Worm (Caenorhabditis elegans) whole organism, young adult: ENCODE data around the gene F57G12.2.
A peak's percentile ranks its signal among the peaks of the same experiment; 100 is the strongest.

Experiments used
- F37B4.10 ChIP-seq: fragments of 200-800 bp; sonication (Bioruptor generic); IDR thresholded peaks from 2 replicates; pipeline ENCODE4 v1.3.6; 2022; ENCODE audit warnings: missing genetic modification characterization, missing compliant biosample characterization
- F55B11.4 ChIP-seq: sonication (generic microtip); optimal IDR thresholded peaks from 2 replicates; lab custom pipeline; 2016; ENCODE audit warnings: missing compliant biosample characterization, missing genetic modification characterization, borderline replicate concordance; ENCODE audit not compliant: insufficient read depth
- chd-7 ChIP-seq: sonication (generic microtip); optimal IDR thresholded peaks from 2 replicates; lab custom pipeline; 2016; ENCODE audit warnings: mild to moderate bottlenecking, missing genetic modification characterization, moderate library complexity, missing compliant biosample characterization
- dpff-1 ChIP-seq: sonication (generic microtip); optimal IDR thresholded peaks from 2 replicates; lab custom pipeline; 2017; ENCODE audit warnings: mild to moderate bottlenecking, missing genetic modification characterization, missing compliant biosample characterization
- hlh-26 ChIP-seq: fragments of 200-800 bp; sonication (Bioruptor generic); conservative IDR thresholded peaks from 2 replicates; pipeline ENCODE4 v1.3.6; 2022; ENCODE audit warnings: missing genetic modification reagents, missing genetic modification characterization, missing compliant biosample characterization
- lsy-27 ChIP-seq: sonication (generic microtip); optimal IDR thresholded peaks from 2 replicates; lab custom pipeline; 2017; ENCODE audit warnings: missing genetic modification characterization, mild to moderate bottlenecking, missing compliant biosample characterization, antibody characterized with exemption, missing genotype, borderline replicate concordance; ENCODE audit not compliant: insufficient read depth
- nfya-1 ChIP-seq: sonication (generic microtip); optimal IDR thresholded peaks from 2 replicates; lab custom pipeline; 2017; ENCODE audit warnings: antibody characterized with exemption, missing compliant biosample characterization, missing genetic modification characterization, borderline replicate concordance; ENCODE audit not compliant: insufficient read depth
- nhr-90 ChIP-seq: sonication (generic microtip); optimal IDR thresholded peaks from 2 replicates; lab custom pipeline; 2016; ENCODE audit warnings: missing genotype, mild to moderate bottlenecking, missing genetic modification characterization, missing compliant biosample characterization
- rpc-1 ChIP-seq, 2 experiments: fragments of 150-350 bp in 1 of 2; sonication (generic microtip) in 1 of 2; optimal IDR thresholded peaks; 2 replicates each; lab custom pipeline; 2014 to 2018; ENCODE audit warnings: missing biosample characterization in 1 of 2, missing genetic modification characterization in 1 of 2, missing genetic modification reagents in 1 of 2, missing genotype in 1 of 2
- sdz-38 ChIP-seq: sonication (generic microtip); optimal IDR thresholded peaks from 2 replicates; lab custom pipeline; 2016; ENCODE audit warnings: missing genotype, missing genetic modification characterization, missing compliant biosample characterization
- snpc-4 ChIP-seq, 5 experiments: fragments of 150-350 bp in 1 of 5; sonication (generic microtip) in 4 of 5; optimal IDR thresholded peaks; 2 replicates each; lab custom pipeline; 2014 to 2018; ENCODE audit warnings: missing genetic modification characterization in 5 of 5, missing biosample characterization in 3 of 5, antibody characterized with exemption in 2 of 5, mild to moderate bottlenecking in 2 of 5, missing compliant biosample characterization in 2 of 5, missing genotype in 2 of 5, moderate library complexity in 2 of 5, missing genetic modification reagents in 1 of 5
- tbp1 ChIP-seq: fragments of 200-800 bp; sonication (Bioruptor generic); optimal IDR thresholded peaks from 2 replicates; lab custom pipeline; 2018; ENCODE audit warnings: mild to moderate bottlenecking, missing genetic modification characterization, missing compliant biosample characterization

ce11 chrX:12205478-12206059 lies 45.7 kb upstream of the F57G12.2 start:
- TF ChIP-seq nhr-90: no peak
- no peak for TF ChIP-seq F55B11.4
- no peak for TF ChIP-seq snpc-4 (GFP tag; optimal IDR thresholded peaks at IDR 0.05; lab: Kevin White, UChicago)
- TF ChIP-seq snpc-4 (tag; optimal IDR thresholded peaks at IDR 0.05; lab: Kevin White, UChicago): peak in 1 of 4 experiments; percentile 22
- TF ChIP-seq lsy-27 (tag; lab: Kevin White, UChicago): no peak
- TF ChIP-seq sdz-38 (tag; lab: Kevin White, UChicago): no peak
- TF ChIP-seq chd-7 (tag; lab: Kevin White, UChicago): peak; percentile 34
- TF ChIP-seq dpff-1 (tag; lab: Kevin White, UChicago): no peak
- TF ChIP-seq nfya-1 (tag; lab: Kevin White, UChicago): no peak
- TF ChIP-seq hlh-26 (GFP tag; lab: Robert Waterston, UW): no peak
- no peak for TF ChIP-seq F37B4.10 (GFP tag; lab: Robert Waterston, UW)
- no peak for TF ChIP-seq tbp1 (GFP tag; lab: Kevin White, UChicago)
- no peak for TF ChIP-seq rpc-1 (optimal IDR thresholded peaks at IDR 0.05; lab: Kevin White, UChicago)
- no peak for TF ChIP-seq rpc-1 (tag; optimal IDR thresholded peaks at IDR 0.05; lab: Kevin White, UChicago)
